Fruit fly (Drosophila melanogaster) whole organism, embryonic: ENCODE data around the gene Prp16.

Experiments used
- Awh ChIP-seq: fragments of 200-800 bp; sonication (Bioruptor generic); IDR thresholded peaks from 2 replicates; pipeline ENCODE4, ENCODE4 v1.3.6; 2022; ENCODE audit warnings: missing biosample characterization, missing genetic modification characterization
- CG11504 ChIP-seq: fragments of 200-800 bp; sonication (Bioruptor generic); optimal IDR thresholded peaks from 3 replicates; lab custom pipeline; 2019; ENCODE audit warnings: missing biosample characterization, mild to moderate bottlenecking, missing genetic modification characterization, moderate library complexity
- CG12744 ChIP-seq: fragments of 200-800 bp; sonication (Bioruptor generic); optimal IDR thresholded peaks from 2 replicates; lab custom pipeline; 2016; ENCODE audit warnings: missing biosample characterization, missing genetic modification characterization
- CG13123 ChIP-seq: fragments of 200-800 bp; sonication (Bioruptor generic); optimal IDR thresholded peaks from 2 replicates; lab custom pipeline; 2016; ENCODE audit warnings: missing biosample characterization, missing genetic modification characterization
- CG13624 ChIP-seq: fragments of 200-800 bp; sonication (Bioruptor generic); optimal IDR thresholded peaks from 2 replicates; lab custom pipeline; 2016; ENCODE audit warnings: missing biosample characterization, missing genetic modification characterization
- CG15073 ChIP-seq: fragments of 200-800 bp; sonication (Bioruptor generic); optimal IDR thresholded peaks from 2 replicates; lab custom pipeline; 2016; ENCODE audit warnings: missing biosample characterization, missing genetic modification characterization
- CG4360 ChIP-seq: fragments of 200-800 bp; sonication (Bioruptor generic); IDR thresholded peaks from 2 replicates; pipeline ENCODE4 v1.3.6; 2022; ENCODE audit warnings: missing biosample characterization, missing genetic modification characterization
- CG6654 ChIP-seq: fragments of 200-800 bp; sonication (Bioruptor generic); optimal IDR thresholded peaks from 2 replicates; lab custom pipeline; 2017; ENCODE audit warnings: missing biosample characterization, mild to moderate bottlenecking, missing genetic modification characterization
- CG6854 ChIP-seq: fragments of 200-800 bp; sonication (Bioruptor generic); optimal IDR thresholded peaks from 3 replicates; lab custom pipeline; 2017; ENCODE audit warnings: missing biosample characterization, mild to moderate bottlenecking, missing genetic modification characterization
- CG7745 ChIP-seq: fragments of 200-800 bp; sonication (Bioruptor generic); optimal IDR thresholded peaks from 2 replicates; lab custom pipeline; 2018; ENCODE audit warnings: missing biosample characterization, mild to moderate bottlenecking, missing genetic modification characterization, moderate library complexity
- CG8281 ChIP-seq: fragments of 200-800 bp; sonication (Bioruptor generic); optimal IDR thresholded peaks from 2 replicates; lab custom pipeline; 2018; ENCODE audit warnings: missing biosample characterization, mild to moderate bottlenecking, missing genetic modification characterization, moderate library complexity
- CG8359 ChIP-seq: fragments of 200-800 bp; sonication (Bioruptor generic); optimal IDR thresholded peaks from 2 replicates; lab custom pipeline; 2017; ENCODE audit warnings: missing biosample characterization, mild to moderate bottlenecking, missing genetic modification characterization, borderline replicate concordance
- Camta ChIP-seq: fragments of 200-800 bp; sonication (Bioruptor generic); optimal IDR thresholded peaks from 2 replicates; lab custom pipeline; 2016; ENCODE audit warnings: missing biosample characterization, missing genetic modification characterization
- CoRest ChIP-seq: fragments of 200-800 bp; sonication (Bioruptor generic); optimal IDR thresholded peaks from 3 replicates; lab custom pipeline; 2018; ENCODE audit warnings: missing biosample characterization, mild to moderate bottlenecking, missing genetic modification characterization, moderate library complexity
- Dll ChIP-seq: fragments of 200-800 bp; sonication (Bioruptor generic); IDR thresholded peaks from 4 replicates; pipeline ENCODE4 v1.3.6; 2022; ENCODE audit warnings: missing biosample characterization, missing genetic modification characterization; ENCODE audit not compliant: partially characterized antibody
- E2f1 ChIP-seq: fragments of 200-800 bp; sonication (Bioruptor generic); IDR thresholded peaks from 2 replicates; pipeline ENCODE4 v1.3.6; 2022; ENCODE audit warnings: missing biosample characterization, missing genetic modification characterization
- Elba2 ChIP-seq: fragments of 200-800 bp; sonication (Bioruptor generic); optimal IDR thresholded peaks from 3 replicates; lab custom pipeline; 2016; ENCODE audit warnings: missing biosample characterization, missing genetic modification characterization
- Ets65A ChIP-seq: fragments of 200-800 bp; sonication (Bioruptor generic); peaks from one replicate; lab custom pipeline; 2016; ENCODE audit warnings: missing biosample characterization, missing genetic modification characterization
- HLH54F ChIP-seq: fragments of 200-800 bp; sonication (Bioruptor generic); optimal IDR thresholded peaks from 3 replicates; lab custom pipeline; 2016; ENCODE audit warnings: missing biosample characterization, missing genetic modification characterization
- HmgZ ChIP-seq: fragments of 200-800 bp; sonication (Bioruptor generic); optimal IDR thresholded peaks from 2 replicates; lab custom pipeline; 2018; ENCODE audit warnings: missing biosample characterization, mild to moderate bottlenecking, missing genetic modification characterization
- Lhr ChIP-seq: fragments of 200-800 bp; sonication (Bioruptor generic); optimal IDR thresholded peaks from 3 replicates; lab custom pipeline; 2017; ENCODE audit warnings: mild to moderate bottlenecking, missing biosample characterization, missing genetic modification reagents, missing genetic modification characterization
- NC2β ChIP-seq: fragments of 200-800 bp; sonication (Bioruptor generic); optimal IDR thresholded peaks from 2 replicates; lab custom pipeline; 2016; ENCODE audit warnings: missing biosample characterization, missing genetic modification characterization
- Nf-YB ChIP-seq: fragments of 200-800 bp; sonication (Bioruptor generic); optimal IDR thresholded peaks from 3 replicates; lab custom pipeline; 2019; ENCODE audit warnings: missing biosample characterization, mild to moderate bottlenecking, missing genetic modification characterization, moderate library complexity
- Nf-YC ChIP-seq: fragments of 200-800 bp; optimal IDR thresholded peaks from 3 replicates; lab custom pipeline; 2019; ENCODE audit warnings: missing biosample characterization, mild to moderate bottlenecking, missing genetic modification characterization, moderate library complexity
- Scr ChIP-seq: fragments of 200-800 bp; sonication (Bioruptor generic); IDR thresholded peaks from 2 replicates; pipeline ENCODE4 v1.3.6; 2022; ENCODE audit warnings: missing biosample characterization, missing genetic modification characterization; ENCODE audit not compliant: partially characterized antibody
- Side ChIP-seq: fragments of 200-800 bp; sonication (Bioruptor generic); optimal IDR thresholded peaks from 2 replicates; lab custom pipeline; 2016; ENCODE audit warnings: missing biosample characterization, missing genetic modification characterization
- Xrp1 ChIP-seq: fragments of 200-800 bp; sonication (Bioruptor generic); IDR thresholded peaks from 2 replicates; pipeline ENCODE4 v1.3.6; 2022; ENCODE audit warnings: missing biosample characterization, missing genetic modification characterization
- abd-A ChIP-seq: fragments of 200-800 bp; sonication (Bioruptor generic); optimal IDR thresholded peaks from 3 replicates; lab custom pipeline; 2019; ENCODE audit warnings: missing biosample characterization, mild to moderate bottlenecking, missing genetic modification characterization, moderate library complexity
- ash1 ChIP-seq: fragments of 200-800 bp; sonication (Bioruptor generic); optimal IDR thresholded peaks from 2 replicates; lab custom pipeline; 2018; ENCODE audit warnings: missing biosample characterization, mild to moderate bottlenecking, missing genetic modification characterization
- ato ChIP-seq: fragments of 200-800 bp; sonication (Bioruptor generic); IDR thresholded peaks from 2 replicates; pipeline ENCODE4 v1.3.6; 2022; ENCODE audit warnings: missing biosample characterization, missing genetic modification characterization; ENCODE audit not compliant: partially characterized antibody
- az2 ChIP-seq: fragments of 200-800 bp; sonication (Bioruptor generic); optimal IDR thresholded peaks from 3 replicates; lab custom pipeline; 2016; ENCODE audit warnings: missing biosample characterization, missing genetic modification characterization
- bbx ChIP-seq: fragments of 200-800 bp; sonication (Bioruptor generic); IDR thresholded peaks from 2 replicates; pipeline ENCODE4 v1.3.6; 2022; ENCODE audit warnings: missing biosample characterization, missing genetic modification characterization; ENCODE audit not compliant: partially characterized antibody
- chn ChIP-seq: fragments of 200-800 bp; sonication (Bioruptor generic); optimal IDR thresholded peaks from 2 replicates; lab custom pipeline; 2016; ENCODE audit warnings: missing biosample characterization, missing genetic modification characterization
- crol ChIP-seq: fragments of 200-800 bp; sonication (Bioruptor generic); IDR thresholded peaks from 2 replicates; pipeline ENCODE4 v1.3.6; 2022; ENCODE audit warnings: missing biosample characterization, missing genetic modification characterization
- cwo ChIP-seq: fragments of 200-800 bp; sonication (Bioruptor generic); optimal IDR thresholded peaks from 3 replicates; lab custom pipeline; 2017; ENCODE audit warnings: missing biosample characterization, missing genetic modification characterization, mild to moderate bottlenecking, moderate library complexity, missing genetic modification reagents
- dm ChIP-seq: fragments of 200-800 bp; sonication (Bioruptor generic); optimal IDR thresholded peaks from 3 replicates; lab custom pipeline; 2016; ENCODE audit warnings: missing biosample characterization, missing genetic modification characterization
- en ChIP-seq: fragments of 200-800 bp; sonication (Bioruptor generic); optimal IDR thresholded peaks from 2 replicates; lab custom pipeline; 2016; ENCODE audit warnings: missing biosample characterization, missing genetic modification characterization
- grau ChIP-seq: fragments of 200-800 bp; optimal IDR thresholded peaks from 3 replicates; lab custom pipeline; 2019; ENCODE audit warnings: missing biosample characterization, mild to moderate bottlenecking, missing genetic modification characterization, moderate library complexity
- jigr1 ChIP-seq: fragments of 200-800 bp; sonication (Bioruptor generic); IDR thresholded peaks from 3 replicates; pipeline ENCODE4 v1.3.6; 2022; ENCODE audit warnings: missing biosample characterization, missing genetic modification characterization
- kay ChIP-seq: fragments of 200-800 bp; sonication (Bioruptor generic); optimal IDR thresholded peaks from 2 replicates; lab custom pipeline; 2016; ENCODE audit warnings: missing biosample characterization, missing genetic modification characterization
- ken ChIP-seq: fragments of 200-800 bp; sonication (Bioruptor generic); IDR thresholded peaks from 3 replicates; pipeline ENCODE4 v1.3.6; 2022; ENCODE audit warnings: missing biosample characterization, missing genetic modification characterization
- nerfin-1 ChIP-seq: fragments of 200-800 bp; sonication (Bioruptor generic); optimal IDR thresholded peaks from 3 replicates; lab custom pipeline; 2019; ENCODE audit warnings: missing biosample characterization, mild to moderate bottlenecking, missing genetic modification characterization, moderate library complexity
- pfk ChIP-seq: fragments of 200-800 bp; sonication (Bioruptor generic); optimal IDR thresholded peaks from 2 replicates; lab custom pipeline; 2018; ENCODE audit warnings: missing biosample characterization, mild to moderate bottlenecking, missing genetic modification characterization, moderate library complexity
- pita ChIP-seq: fragments of 200-800 bp; sonication (Bioruptor generic); optimal IDR thresholded peaks from 2 replicates; lab custom pipeline; 2017; ENCODE audit warnings: missing biosample characterization, mild to moderate bottlenecking, missing genetic modification characterization
- pnt ChIP-seq: fragments of 200-800 bp; sonication (Bioruptor generic); optimal IDR thresholded peaks from 3 replicates; lab custom pipeline; 2016; ENCODE audit warnings: missing biosample characterization, missing genetic modification characterization
- schlank ChIP-seq: fragments of 200-800 bp; sonication (Bioruptor generic); optimal IDR thresholded peaks from 2 replicates; lab custom pipeline; 2018; ENCODE audit warnings: missing biosample characterization, mild to moderate bottlenecking, missing genetic modification characterization
- scrt ChIP-seq: fragments of 200-800 bp; sonication (Bioruptor generic); optimal IDR thresholded peaks from 2 replicates; lab custom pipeline; 2018; ENCODE audit warnings: missing biosample characterization, mild to moderate bottlenecking, missing genetic modification characterization, moderate library complexity
- trh ChIP-seq: fragments of 200-800 bp; sonication (Bioruptor generic); optimal IDR thresholded peaks from 2 replicates; lab custom pipeline; 2016; ENCODE audit warnings: missing biosample characterization, missing genetic modification characterization
- zf30C ChIP-seq: fragments of 200-800 bp; sonication (Bioruptor generic); optimal IDR thresholded peaks from 3 replicates; lab custom pipeline; 2018; ENCODE audit warnings: missing biosample characterization, mild to moderate bottlenecking, missing genetic modification characterization

Gene Prp16

DNA sequence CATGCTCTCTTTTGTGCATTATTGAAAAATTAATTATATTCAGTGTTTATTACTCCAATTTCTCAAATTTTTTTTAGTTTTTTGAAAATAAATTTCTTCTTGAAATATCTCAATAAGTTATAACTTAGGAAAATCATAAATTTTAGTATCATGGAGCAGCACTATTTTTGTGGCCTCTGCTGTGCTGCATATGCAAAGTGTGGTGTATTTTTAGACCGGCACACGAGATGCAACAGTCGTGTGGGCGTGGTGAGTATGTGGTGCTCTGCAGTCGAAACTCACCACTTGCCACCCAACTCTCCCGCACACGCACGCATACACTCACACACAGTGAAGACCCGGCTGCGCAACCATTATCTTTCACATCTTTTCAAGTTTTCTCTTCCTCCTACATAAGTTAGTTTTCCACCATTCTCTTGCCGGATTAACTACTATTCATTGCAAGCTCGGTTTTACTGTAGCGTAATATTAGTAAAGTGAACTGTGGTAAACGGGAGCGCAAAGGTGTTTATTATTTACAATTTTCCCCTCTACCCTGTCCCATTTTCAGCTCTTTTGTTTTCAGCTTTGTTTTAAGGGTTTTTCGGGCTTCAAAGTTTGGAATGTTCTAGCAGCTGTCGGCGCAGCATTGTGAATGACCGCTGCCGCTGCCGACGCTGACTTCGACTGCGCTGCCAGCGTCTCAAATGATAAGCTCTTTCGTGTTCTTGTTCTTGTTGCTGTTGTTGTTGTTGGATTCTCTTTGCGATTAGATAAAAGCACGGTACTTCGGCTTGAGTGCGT, 7.5 kb downstream of the Prp16 start (continued):
- TF ChIP-seq jigr1 (no peak), CG8281 (peak; percentile 45), cwo (peak; percentile 57), Lhr (GFP tag; lab: Kevin White, UChicago) (no peak), ato (no peak), CG6654 (GFP tag; lab: Kevin White, UChicago) (no peak), grau (tag; lab: Kevin White, UChicago) (peak; percentile 86), E2f1 (GFP tag; lab: Robert Waterston, UW) (peak; percentile 29; the same call in 1 of the 2 replicates), Dll (GFP tag; lab: Robert Waterston, UW) (no peak), ash1 (GFP tag; lab: Kevin White, UChicago) (no peak), NC2β (GFP tag; lab: Kevin White, UChicago) (no peak), crol (no peak), Nf-YB (GFP tag; lab: Kevin White, UChicago) (peak; percentile 40), scrt (GFP tag; lab: Kevin White, UChicago) (peak; percentile 67), Side (peak; percentile 21), Nf-YC (tag; lab: Kevin White, UChicago) (no peak), zf30C (GFP tag; lab: Kevin White, UChicago) (no peak), CG15073 (GFP tag; lab: Kevin White, UChicago) (no peak), CG4360 (peak; percentile 83), CG13123 (no peak), CG6854 (GFP tag; lab: Kevin White, UChicago) (no peak), CoRest (tag; lab: Kevin White, UChicago) (peak; percentile 61), az2 (GFP tag; lab: Kevin White, UChicago) (peak; percentile 67), kay (no peak), CG11504 (tag; lab: Kevin White, UChicago) (peak; percentile 83), en (GFP tag; lab: Kevin White, UChicago) (peak; percentile 21), Xrp1 (peak; percentile 83), trh (GFP tag; lab: Kevin White, UChicago) (peak; percentile 13), CG12744 (no peak), Scr (no peak), schlank (tag; lab: Kevin White, UChicago) (no peak), bbx (GFP tag; lab: Robert Waterston, UW) (no peak), pnt (peak; percentile 41), Awh (no peak; the same call in 1 of the 2 replicates), CG8359 (peak; percentile 60), HLH54F (GFP tag; lab: Kevin White, UChicago) (no peak), dm (GFP tag; lab: Kevin White, UChicago) (no peak), Ets65A (peak; percentile 70), abd-A (tag; lab: Kevin White, UChicago) (no peak), nerfin-1 (tag; lab: Kevin White, UChicago) (peak; percentile 63), CG13624 (GFP tag; lab: Kevin White, UChicago) (peak; percentile 6), Elba2 (GFP tag; lab: Kevin White, UChicago) (no peak), Camta (GFP tag; lab: Kevin White, UChicago) (peak; percentile 5), HmgZ (tag; lab: Kevin White, UChicago) (no peak), chn (GFP tag; lab: Kevin White, UChicago) (peak; percentile 30), pita (GFP tag; lab: Kevin White, UChicago) (no peak), CG7745 (tag; lab: Kevin White, UChicago) (no peak), pfk (no peak), ken (no peak; the same call in 2 of the 3 replicates)
